Worm (Caenorhabditis elegans): ENCODE data around the gene acdh-2.
"Not testable (repeated sequence)": the region's sequence is repeated elsewhere in the genome, so short reads cannot be mapped to it uniquely, and the experiment has no call there.

acdh-2 gene

DNA sequence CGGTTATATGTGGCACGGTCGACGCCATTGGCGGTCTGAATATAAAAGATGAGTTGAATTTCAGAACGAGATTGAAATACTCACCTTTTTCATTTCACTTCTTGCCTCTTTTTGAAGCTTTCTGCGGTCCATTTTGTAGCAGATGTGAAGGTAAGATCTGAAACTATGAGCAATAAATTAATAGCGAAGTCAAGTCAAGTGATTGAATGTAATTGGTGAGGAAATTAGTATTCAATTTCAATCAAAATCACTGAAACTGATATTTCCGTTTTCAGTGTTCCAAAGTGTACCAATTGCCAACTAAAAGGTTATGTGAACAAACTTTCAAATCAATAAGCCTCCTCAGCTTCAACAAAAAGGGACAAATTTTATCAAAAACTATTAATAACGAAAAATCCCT is 5.6 kb downstream of the acdh-2 start, which contains the start of gene C17C3.24:
Gene C17C3.24, minus strand, starts transcription at position 101 of the 400 bp plus-strand sequence.
- TF ChIP-seq pes-1 (GFP tag; IDR thresholded peaks at IDR 0.05): no peak
- TF ChIP-seq ama-1 (optimal IDR thresholded peaks at IDR 0.05): no peak
- no peak for TF ChIP-seq F13C5.2 (tag; optimal IDR thresholded peaks at IDR 0.05)
- TF ChIP-seq hnd-1 (tag; optimal IDR thresholded peaks at IDR 0.05): no peak
- no peak for TF ChIP-seq sea-1 (GFP tag; conservative IDR thresholded peaks at IDR 0.05)
- TF ChIP-seq flt-1 (GFP tag; IDR thresholded peaks at IDR 0.05): no peak
- no peak for TF ChIP-seq ceh-13 (GFP tag; optimal IDR thresholded peaks at IDR 0.05)
- no peak for TF ChIP-seq ets-7 (tag; optimal IDR thresholded peaks at IDR 0.05)
- no peak for TF ChIP-seq tra-4 (tag; optimal IDR thresholded peaks at IDR 0.05)
- no peak for TF ChIP-seq tbx-11 (GFP tag; IDR thresholded peaks at IDR 0.05)
- no peak for TF ChIP-seq scrt-1 (GFP tag; IDR thresholded peaks at IDR 0.05)
- TF ChIP-seq aly-1 (tag; optimal IDR thresholded peaks at IDR 0.05): no peak
- TF ChIP-seq ceh-36 (tag; optimal IDR thresholded peaks at IDR 0.05): no peak

DNA sequence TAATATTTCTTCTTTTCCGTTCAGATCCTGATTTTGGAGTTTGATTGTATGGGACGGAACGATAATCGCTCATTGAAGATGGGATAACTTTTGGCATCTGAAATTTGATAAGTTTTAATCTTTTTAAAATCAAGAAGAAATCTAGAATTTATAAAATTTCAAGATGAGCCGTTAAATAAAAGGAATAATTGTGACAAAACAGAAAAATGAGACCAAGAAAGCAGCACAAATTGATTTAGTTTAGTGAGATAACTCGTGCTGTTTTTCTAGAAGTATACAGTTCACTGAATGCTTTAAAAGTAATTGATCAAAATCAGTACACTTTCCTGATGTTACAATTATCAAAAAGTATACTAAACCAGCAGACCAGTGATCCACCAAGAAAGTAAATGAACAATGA is 7.2 kb downstream of the acdh-2 start, which contains the start of gene hlh-27:
Gene hlh-27, minus strand, starts transcription at position 101 of the 400 bp plus-strand sequence.
- not testable (repeated sequence) for TF ChIP-seq ceh-13 (GFP tag; optimal IDR thresholded peaks at IDR 0.05); B0310.2 (tag; optimal IDR thresholded peaks at IDR 0.05); flt-1 (GFP tag; IDR thresholded peaks at IDR 0.05)

- TF ChIP-seq ama-1 (optimal IDR thresholded peaks at IDR 0.05): no peak
- no peak for TF ChIP-seq ceh-36 (tag; optimal IDR thresholded peaks at IDR 0.05)
- TF ChIP-seq aly-1 (tag; optimal IDR thresholded peaks at IDR 0.05): no peak
- no peak for TF ChIP-seq F13C5.2 (tag; optimal IDR thresholded peaks at IDR 0.05)
- TF ChIP-seq tbx-37 (GFP tag; conservative IDR thresholded peaks at IDR 0.05): no peak
- TF ChIP-seq tbx-11 (GFP tag; IDR thresholded peaks at IDR 0.05): no peak
- TF ChIP-seq hnd-1 (tag; optimal IDR thresholded peaks at IDR 0.05): no peak
- TF ChIP-seq pes-1 (GFP tag; IDR thresholded peaks at IDR 0.05): no peak
- no peak for TF ChIP-seq sea-1 (GFP tag; conservative IDR thresholded peaks at IDR 0.05)
Observed at ce11 chrII:5537524-5537923, 9.8 kb downstream of the acdh-2 start, which contains the start of gene C17C3.11. TSS of gene C17C3.11 (plus strand) at chrII:5537824.

- TF ChIP-seq tra-4 (tag; optimal IDR thresholded peaks at IDR 0.05) (no peak), ceh-36 (tag; optimal IDR thresholded peaks at IDR 0.05) (no peak), pes-1 (GFP tag; IDR thresholded peaks at IDR 0.05) (no peak), ama-1 (optimal IDR thresholded peaks at IDR 0.05) (no peak), sea-1 (GFP tag; conservative IDR thresholded peaks at IDR 0.05) (no peak), scrt-1 (GFP tag; IDR thresholded peaks at IDR 0.05) (no peak), F13C5.2 (tag; optimal IDR thresholded peaks at IDR 0.05) (no peak), aly-1 (tag; optimal IDR thresholded peaks at IDR 0.05) (no peak), ceh-13 (GFP tag; optimal IDR thresholded peaks at IDR 0.05) (no peak), B0310.2 (tag; optimal IDR thresholded peaks at IDR 0.05) (no peak), hmbx-1 (tag; optimal IDR thresholded peaks at IDR 0.05) (no peak), tbx-37 (GFP tag; conservative IDR thresholded peaks at IDR 0.05) (no peak)
Observed at ce11 chrII:5537078-5537477, 10.2 kb downstream of the acdh-2 start.

DNA sequence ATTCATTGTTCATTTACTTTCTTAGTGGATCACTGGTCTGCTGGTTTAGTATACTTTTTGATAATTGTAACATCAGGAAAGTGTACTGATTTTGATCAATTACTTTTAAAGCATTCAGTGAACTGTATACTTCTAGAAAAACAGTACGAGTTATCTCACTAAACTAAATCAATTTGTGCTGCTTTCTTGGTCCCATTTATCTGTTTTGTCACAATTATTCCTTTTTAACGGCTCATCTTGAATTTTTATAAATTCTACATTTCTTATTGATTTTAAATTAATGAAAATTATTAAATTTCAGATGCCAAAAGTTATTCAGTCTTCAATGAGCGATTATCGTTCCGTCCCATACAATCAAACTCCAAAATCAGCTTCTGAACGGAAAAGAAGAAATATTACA is 12.4 kb downstream of the acdh-2 start, which contains the start of gene hlh-25:
Gene hlh-25, plus strand, starts transcription at position 301 of the 400 bp plus-strand sequence.
- TF ChIP-seq ceh-13 (GFP tag; optimal IDR thresholded peaks at IDR 0.05); ceh-36 (tag; optimal IDR thresholded peaks at IDR 0.05); F13C5.2 (tag; optimal IDR thresholded peaks at IDR 0.05): not testable (repeated sequence)

DNA sequence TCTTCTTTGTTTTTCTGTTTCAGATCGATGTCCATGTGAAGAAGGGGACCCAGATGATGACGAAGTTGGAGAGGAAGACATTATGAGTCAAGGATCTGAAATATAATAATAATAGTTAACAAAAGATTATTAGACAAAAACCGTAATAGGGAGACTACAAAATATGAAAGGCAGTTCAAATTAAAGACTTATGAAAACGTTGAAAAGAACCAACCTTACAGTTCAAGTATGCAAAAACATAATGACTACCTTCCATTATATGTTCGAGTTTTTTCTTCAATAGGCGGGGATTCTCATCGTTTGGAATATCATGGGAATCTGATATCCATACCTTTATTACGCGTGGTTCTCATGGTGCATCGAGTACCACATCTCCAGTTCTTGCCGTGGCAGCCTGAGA is 13.7 kb downstream of the acdh-2 start, which contains the start of gene hlh-26:
Gene hlh-26, minus strand, starts transcription at position 101 of the 400 bp plus-strand sequence.
- TF ChIP-seq ets-7 (tag; optimal IDR thresholded peaks at IDR 0.05): no peak
- no peak for TF ChIP-seq pes-1 (GFP tag; IDR thresholded peaks at IDR 0.05)
- TF ChIP-seq hmbx-1 (tag; optimal IDR thresholded peaks at IDR 0.05): no peak
- no peak for TF ChIP-seq tra-4 (tag; optimal IDR thresholded peaks at IDR 0.05)
- TF ChIP-seq flt-1 (GFP tag; IDR thresholded peaks at IDR 0.05): no peak
- TF ChIP-seq sea-1 (GFP tag; conservative IDR thresholded peaks at IDR 0.05): no peak
- no peak for TF ChIP-seq tbx-11 (GFP tag; IDR thresholded peaks at IDR 0.05)
- no peak for TF ChIP-seq hnd-1 (tag; optimal IDR thresholded peaks at IDR 0.05)
- no peak for TF ChIP-seq ceh-13 (GFP tag; optimal IDR thresholded peaks at IDR 0.05)
- no peak for TF ChIP-seq tbx-37 (GFP tag; conservative IDR thresholded peaks at IDR 0.05)
- TF ChIP-seq F13C5.2 (tag; optimal IDR thresholded peaks at IDR 0.05): no peak
- no peak for TF ChIP-seq hmg-4 (GFP tag; optimal IDR thresholded peaks at IDR 0.05)
- TF ChIP-seq scrt-1 (GFP tag; IDR thresholded peaks at IDR 0.05): no peak
- no peak for TF ChIP-seq ama-1 (optimal IDR thresholded peaks at IDR 0.05)
- no peak for TF ChIP-seq B0310.2 (tag; optimal IDR thresholded peaks at IDR 0.05)
- TF ChIP-seq ceh-36 (tag; optimal IDR thresholded peaks at IDR 0.05): no peak
- no peak for TF ChIP-seq aly-1 (tag; optimal IDR thresholded peaks at IDR 0.05)

DNA sequence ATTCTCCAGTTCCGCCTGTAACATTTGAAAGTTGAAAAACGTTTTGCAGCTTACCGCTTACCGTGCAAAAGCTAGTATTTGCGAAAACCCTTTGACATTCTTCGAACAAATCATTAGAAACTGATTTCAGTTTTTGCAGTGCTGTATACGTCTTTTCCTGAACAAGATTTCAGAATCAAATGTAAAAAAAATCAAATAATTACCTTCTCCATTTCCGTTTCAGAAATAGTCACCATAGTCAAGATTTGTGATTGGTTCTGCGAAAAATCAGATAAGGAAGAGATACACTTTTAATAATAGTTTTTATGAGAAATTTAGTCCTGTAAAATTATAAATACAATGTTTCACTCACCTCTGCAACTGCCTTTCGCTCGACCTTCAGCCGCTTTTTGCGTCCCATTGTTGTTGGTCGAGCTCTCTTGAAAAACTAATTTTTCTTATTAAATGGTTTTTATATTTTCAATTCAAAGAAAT is 15.4 kb downstream of the acdh-2 start, which contains the start of gene C17C3.9:
Gene C17C3.9, minus strand, starts transcription at position 424 of the 474 bp plus-strand sequence.
- TF ChIP-seq aly-1 (tag; optimal IDR thresholded peaks at IDR 0.05): no peak
- TF ChIP-seq hmg-4 (GFP tag; optimal IDR thresholded peaks at IDR 0.05): no peak
- no peak for TF ChIP-seq ceh-13 (GFP tag; optimal IDR thresholded peaks at IDR 0.05)
- TF ChIP-seq ceh-36 (tag; optimal IDR thresholded peaks at IDR 0.05): no peak
- TF ChIP-seq sea-1 (GFP tag; conservative IDR thresholded peaks at IDR 0.05): no peak

- TF ChIP-seq ceh-13 (GFP tag; optimal IDR thresholded peaks at IDR 0.05) (no peak), sea-1 (GFP tag; conservative IDR thresholded peaks at IDR 0.05) (no peak), flt-1 (GFP tag; IDR thresholded peaks at IDR 0.05) (no peak), hmbx-1 (tag; optimal IDR thresholded peaks at IDR 0.05) (no peak), hnd-1 (tag; optimal IDR thresholded peaks at IDR 0.05) (no peak), tbx-37 (GFP tag; conservative IDR thresholded peaks at IDR 0.05) (no peak), hmg-4 (GFP tag; optimal IDR thresholded peaks at IDR 0.05) (no peak), ama-1 (optimal IDR thresholded peaks at IDR 0.05) (no peak), pes-1 (GFP tag; IDR thresholded peaks at IDR 0.05) (no peak), ets-7 (tag; optimal IDR thresholded peaks at IDR 0.05) (no peak), tra-4 (tag; optimal IDR thresholded peaks at IDR 0.05) (no peak), ceh-36 (tag; optimal IDR thresholded peaks at IDR 0.05) (no peak), tbx-11 (GFP tag; IDR thresholded peaks at IDR 0.05) (no peak), F13C5.2 (tag; optimal IDR thresholded peaks at IDR 0.05) (no peak), scrt-1 (GFP tag; IDR thresholded peaks at IDR 0.05) (no peak), B0310.2 (tag; optimal IDR thresholded peaks at IDR 0.05) (no peak), aly-1 (tag; optimal IDR thresholded peaks at IDR 0.05) (no peak)
Observed at ce11 chrII:5527841-5528240, 19.5 kb downstream of the acdh-2 start, which contains the start of gene ZK177.1. TSS of gene ZK177.1 (plus strand) at chrII:5528141.
